Worm (Caenorhabditis elegans) whole organism, L4/young adult: ENCODE results near the gene T10G3.8.

ENCODE experiments used
- W03F9.2 ChIP-seq: fragments of 150-350 bp; optimal IDR thresholded peaks from 2 replicates; lab custom pipeline; 2014; ENCODE audit warnings: missing biosample characterization, missing genetic modification characterization
- dao-5 ChIP-seq: sonication (generic microtip); optimal IDR thresholded peaks from 2 replicates; lab custom pipeline; 2016; ENCODE audit warnings: missing genotype, missing genetic modification characterization, moderate library complexity, missing compliant biosample characterization
- him-1 ChIP-seq: sonication (generic microtip); optimal IDR thresholded peaks from 2 replicates; lab custom pipeline; 2016; ENCODE audit warnings: missing genotype, missing genetic modification reagents, missing genetic modification characterization, missing compliant biosample characterization

DNA sequence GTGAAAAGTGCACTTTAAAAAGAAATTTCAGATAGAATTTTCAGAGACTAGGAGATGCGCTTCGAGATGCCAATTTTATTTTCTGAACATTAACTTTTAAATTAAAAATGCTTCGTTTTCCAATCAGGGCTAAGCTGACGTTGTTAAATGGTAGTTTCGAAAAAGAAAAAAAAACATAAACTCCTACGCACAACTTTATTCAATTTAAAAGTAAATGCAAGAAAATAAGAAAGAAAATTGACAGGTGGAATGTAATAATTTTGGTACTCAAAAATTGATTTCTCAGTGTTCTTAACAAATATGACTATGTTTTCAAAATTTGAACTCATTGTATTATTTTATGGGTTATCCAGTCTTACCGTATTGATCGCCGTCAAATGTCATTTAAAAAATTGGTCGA is 22.9 kb downstream of the T10G3.8 start, which contains the start of gene lurp-2:
- TF ChIP-seq him-1, result no peak
- TF ChIP-seq W03F9.2 (tag; lab: Kevin White, UChicago), result no peak
- TF ChIP-seq dao-5 (tag; lab: Kevin White, UChicago), result no peak
